Worm (Caenorhabditis elegans) whole organism, dauer: Measurements from ENCODE around the gene Y70C5B.2.

ENCODE experiments used
- unc-62 ChIP-seq: sonication (generic microtip); optimal IDR thresholded peaks from 2 replicates; lab custom pipeline; 2017; ENCODE audit warnings: missing biosample characterization, missing genetic modification reagents, missing genetic modification characterization

The Y70C5B.2 gene

ce11 chrV:16622754-16623261 lies 37.9 kb downstream of the Y70C5B.2 start, which contains the start of gene Y70C5A.2:
Gene Y70C5A.2 (minus strand): TSS chrV:16623211.
- TF ChIP-seq unc-62 (GFP tag; lab: Kevin White, UChicago) = no peak

- no peak for TF ChIP-seq unc-62 (GFP tag; lab: Kevin White, UChicago)
These were observed 38.8 kb downstream of the Y70C5B.2 start for ce11 chrV:16621894-16622293.

- TF ChIP-seq unc-62 (GFP tag; lab: Kevin White, UChicago) = no peak
These were observed 39.8 kb downstream of the Y70C5B.2 start, which contains the start of gene Y70C5A.3 for ce11 chrV:16620874-16621273. Gene Y70C5A.3 (minus strand): TSS chrV:16620923.

- no peak for TF ChIP-seq unc-62 (GFP tag; lab: Kevin White, UChicago)
These were observed 43.3 kb downstream of the Y70C5B.2 start, which contains the start of gene Y70C5A.4 for ce11 chrV:16617462-16617861. Gene Y70C5A.4 (plus strand): TSS chrV:16617762.

ce11 chrV:16610791-16611385 lies 49.8 kb downstream of the Y70C5B.2 start, which contains the start of gene srw-54:
Gene srw-54 (plus strand): TSS chrV:16611335.
- no peak for TF ChIP-seq unc-62 (GFP tag; lab: Kevin White, UChicago)

- no peak for TF ChIP-seq unc-62 (GFP tag; lab: Kevin White, UChicago)
These were observed 50.6 kb downstream of the Y70C5B.2 start for ce11 chrV:16610094-16610493.

- TF ChIP-seq unc-62 (GFP tag; lab: Kevin White, UChicago) = no peak
These were observed 52.2 kb downstream of the Y70C5B.2 start for ce11 chrV:16608478-16608877.
